Fruit fly (Drosophila melanogaster): ENCODE data around the gene CG43736.

The CG43736 gene

DNA sequence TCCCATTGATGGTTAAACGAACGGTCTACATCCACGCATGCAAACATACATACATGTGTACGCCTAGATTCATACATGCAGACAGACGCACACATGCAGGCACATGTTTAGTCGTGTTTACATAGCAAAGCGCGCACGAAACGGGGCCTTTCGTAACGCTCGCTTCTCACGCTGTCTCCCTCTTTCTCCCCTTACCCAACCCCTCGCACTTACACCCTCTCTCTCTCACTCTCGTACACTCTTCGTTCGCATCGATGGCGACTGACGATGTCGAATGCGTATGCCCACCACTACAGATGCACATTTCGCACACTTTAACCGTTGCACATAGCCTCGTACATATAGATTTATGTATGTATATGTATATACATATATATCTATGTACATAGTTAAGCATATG is 2.4 kb downstream of the CG43736 start (continued):
- TF ChIP-seq CG4282 (GFP tag; optimal IDR thresholded peaks at IDR 0.05) = no peak
- no peak for TF ChIP-seq CG14050 (GFP tag; IDR thresholded peaks at IDR 0.05)
- TF ChIP-seq Vsx1 (GFP tag; optimal IDR thresholded peaks at IDR 0.05) = no peak
- no peak for TF ChIP-seq CG17361 (GFP tag; IDR thresholded peaks at IDR 0.05)
- no peak for TF ChIP-seq NK7.1 (GFP tag; optimal IDR thresholded peaks at IDR 0.05)
- TF ChIP-seq CG10565 (GFP tag; optimal IDR thresholded peaks at IDR 0.05) = no peak
- TF ChIP-seq YL-1 (GFP tag; optimal IDR thresholded peaks at IDR 0.05) = no peak
- TF ChIP-seq Atf6 (GFP tag; IDR thresholded peaks at IDR 0.05) = no peak
- TF ChIP-seq tap (tag; optimal IDR thresholded peaks at IDR 0.05) = peak; percentile 26
- no peak for TF ChIP-seq kah (GFP tag; optimal IDR thresholded peaks at IDR 0.05)
- TF ChIP-seq Max (GFP tag; optimal IDR thresholded peaks at IDR 0.05) = no peak
- TF ChIP-seq CG11247 (GFP tag; IDR thresholded peaks at IDR 0.05) = no peak
- no peak for TF ChIP-seq Dad (GFP tag; optimal IDR thresholded peaks at IDR 0.05)
- no peak for TF ChIP-seq CG2889 (GFP tag; IDR thresholded peaks at IDR 0.05)
- peak; percentile 9 for TF ChIP-seq cwo (GFP tag; optimal IDR thresholded peaks at IDR 0.05)
- TF ChIP-seq CG13894 (tag; optimal IDR thresholded peaks at IDR 0.05) = peak; percentile 86
- TF ChIP-seq ara (GFP tag; IDR thresholded peaks at IDR 0.05) = no peak
- TF ChIP-seq Usf (GFP tag; optimal IDR thresholded peaks at IDR 0.05) = no peak
- TF ChIP-seq Rfx (GFP tag; IDR thresholded peaks at IDR 0.05) = no peak; the same call in 1 of the 2 replicates
- TF ChIP-seq crp (GFP tag; optimal IDR thresholded peaks at IDR 0.05) = no peak
- TF ChIP-seq tll (GFP tag; optimal IDR thresholded peaks at IDR 0.05) = no peak
- TF ChIP-seq ewg (GFP tag; optimal IDR thresholded peaks at IDR 0.05) = no peak
- TF ChIP-seq bbx (GFP tag; IDR thresholded peaks at IDR 0.05; ENCODE audit: partially characterized antibody) = no peak
- no peak for TF ChIP-seq Hr3 (GFP tag; optimal IDR thresholded peaks at IDR 0.05)
- no peak for TF ChIP-seq Dip3 (GFP tag; optimal IDR thresholded peaks at IDR 0.05)
- peak; percentile 51 for TF ChIP-seq pfk (GFP tag; optimal IDR thresholded peaks at IDR 0.05)
- TF ChIP-seq CG2120 (GFP tag; optimal IDR thresholded peaks at IDR 0.05) = no peak
- TF ChIP-seq ro (GFP tag; IDR thresholded peaks at IDR 0.05) = no peak
- no peak for TF ChIP-seq vfl (GFP tag; optimal IDR thresholded peaks at IDR 0.05)
- peak; percentile 88 for TF ChIP-seq cg (GFP tag; optimal IDR thresholded peaks at IDR 0.05)
- no peak for TF ChIP-seq CG31365 (tag; optimal IDR thresholded peaks at IDR 0.05)
- TF ChIP-seq sr (GFP tag; IDR thresholded peaks at IDR 0.05) = no peak
- TF ChIP-seq Nf-YA (GFP tag; IDR thresholded peaks at IDR 0.05) = no peak
- 0 out of 2 replicates have a peak, but pooled peaks have one; percentile 28 for TF ChIP-seq sob (GFP tag; IDR thresholded peaks at IDR 0.05)
- TF ChIP-seq CG30403 (GFP tag; optimal IDR thresholded peaks at IDR 0.05) = no peak
- no peak for TF ChIP-seq dan (GFP tag; IDR thresholded peaks at IDR 0.05)
- TF ChIP-seq Spps (tag; optimal IDR thresholded peaks at IDR 0.05) = no peak
- no peak for TF ChIP-seq Dll (GFP tag; IDR thresholded peaks at IDR 0.05; ENCODE audit: partially characterized antibody)
- TF ChIP-seq Gug (GFP tag; IDR thresholded peaks at IDR 0.05) = no peak
- peak; percentile 97 for TF ChIP-seq p53 (GFP tag; optimal IDR thresholded peaks at IDR 0.05)
- peak; percentile 57 for TF ChIP-seq mirr (GFP tag; optimal IDR thresholded peaks at IDR 0.05)
- TF ChIP-seq Mes4 (GFP tag; optimal IDR thresholded peaks at IDR 0.05) = no peak
- TF ChIP-seq Bteb2 (GFP tag; optimal IDR thresholded peaks at IDR 0.05) = no peak
- TF ChIP-seq pb (GFP tag; optimal IDR thresholded peaks at IDR 0.05) = no peak
- no peak for TF ChIP-seq MBD-R2 (GFP tag; IDR thresholded peaks at IDR 0.05)
- TF ChIP-seq gfzf (GFP tag; optimal IDR thresholded peaks at IDR 0.05) = no peak
- TF ChIP-seq CG34224 (GFP tag; IDR thresholded peaks at IDR 0.05; ENCODE audit: partially characterized antibody) = no peak
- TF ChIP-seq CG32532 (GFP tag; IDR thresholded peaks at IDR 0.05) = no peak
- no peak for TF ChIP-seq CTCF (GFP tag; optimal IDR thresholded peaks at IDR 0.05)
- peak; percentile 38 for TF ChIP-seq CG4328 (GFP tag; optimal IDR thresholded peaks at IDR 0.05)
- peak; percentile 12 for TF ChIP-seq Fer1 (GFP tag; optimal IDR thresholded peaks at IDR 0.05)
- no peak for TF ChIP-seq CG3065 (GFP tag; optimal IDR thresholded peaks at IDR 0.05)
- TF ChIP-seq gsb (GFP tag; IDR thresholded peaks at IDR 0.05) = no peak

All from whole organism, embryonic.